Fruit fly (Drosophila melanogaster) whole organism, adult: ENCODE data around the gene CG1304.

ENCODE experiments used
- CG11617 ChIP-seq: fragments of 200-800 bp; sonication (Bioruptor generic); optimal IDR thresholded peaks from 2 replicates; lab custom pipeline; 2017; ENCODE audit warnings: mild to moderate bottlenecking, missing biosample characterization, missing genetic modification reagents, missing genetic modification characterization
- CG5204 ChIP-seq: fragments of 200-800 bp; sonication (Bioruptor generic); optimal IDR thresholded peaks from 2 replicates; lab custom pipeline; 2016; ENCODE audit warnings: missing biosample characterization, missing genetic modification characterization
- Clk ChIP-seq: fragments of 200-800 bp; sonication (Bioruptor generic); optimal IDR thresholded peaks from 2 replicates; lab custom pipeline; 2017; ENCODE audit warnings: missing biosample characterization, missing genetic modification characterization
- Hr96 ChIP-seq: fragments of 200-800 bp; sonication (Bioruptor generic); optimal IDR thresholded peaks from 2 replicates; lab custom pipeline; 2016; ENCODE audit warnings: missing biosample characterization, missing genetic modification characterization
- bab1 ChIP-seq: fragments of 200-800 bp; sonication (Bioruptor generic); optimal IDR thresholded peaks from 3 replicates; lab custom pipeline; 2019; ENCODE audit warnings: missing biosample characterization, mild to moderate bottlenecking, missing genetic modification characterization, moderate library complexity
- cnc ChIP-seq, 2 experiments: fragments of >200 bp; optimal IDR thresholded peaks; 2 replicates each; lab custom pipeline; 2017
- kay ChIP-seq: fragments of 200-800 bp; sonication (Bioruptor generic); peaks from one replicate; lab custom pipeline; 2016; ENCODE audit warnings: missing biosample characterization, missing genetic modification characterization, borderline replicate concordance
- ovo ChIP-seq: fragments of 200-800 bp; sonication (Bioruptor generic); optimal IDR thresholded peaks from 2 replicates; lab custom pipeline; 2016; ENCODE audit warnings: missing biosample characterization, missing genetic modification characterization

dm6 chrX:21010541-21010940, 45.3 kb upstream of the CG1304 start:
- TF ChIP-seq bab1 (GFP tag; lab: Kevin White, UChicago): no peak
- peak; percentile 28 for TF ChIP-seq CG5204 (GFP tag; lab: Kevin White, UChicago)
- TF ChIP-seq kay (GFP tag; lab: Kevin White, UChicago): no peak
- TF ChIP-seq Hr96 (GFP tag; lab: Kevin White, UChicago): no peak
- no peak for TF ChIP-seq cnc (optimal IDR thresholded peaks at IDR 0.05; lab: Kevin White, UChicago)
- TF ChIP-seq ovo (GFP tag; lab: Kevin White, UChicago): no peak
- no peak for TF ChIP-seq Clk
- no peak for TF ChIP-seq CG11617
